Fruit fly (Drosophila melanogaster) whole organism, embryonic: ENCODE data around the gene zen.

ENCODE experiments used
- CG14965 ChIP-seq: fragments of 200-800 bp; sonication (Bioruptor generic); optimal IDR thresholded peaks from 2 replicates; lab custom pipeline; 2016; ENCODE audit warnings: missing biosample characterization, missing genetic modification characterization, borderline replicate concordance
- CG16779 ChIP-seq: fragments of 200-800 bp; sonication (Bioruptor generic); IDR thresholded peaks from 2 replicates; pipeline ENCODE4 v1.3.6; 2022; ENCODE audit warnings: missing biosample characterization, missing genetic modification characterization
- CG18011 ChIP-seq: fragments of 200-800 bp; sonication (Bioruptor generic); optimal IDR thresholded peaks from 2 replicates; lab custom pipeline; 2017; ENCODE audit warnings: missing biosample characterization, missing genetic modification characterization, mild to moderate bottlenecking, moderate library complexity, missing genotype
- CG6272 ChIP-seq: fragments of 200-800 bp; sonication (Bioruptor generic); IDR thresholded peaks from 2 replicates; pipeline ENCODE4 v1.3.6; 2022; ENCODE audit warnings: missing biosample characterization, missing genetic modification characterization
- ato ChIP-seq: fragments of 200-800 bp; sonication (Bioruptor generic); IDR thresholded peaks from 2 replicates; pipeline ENCODE4 v1.3.6; 2022; ENCODE audit warnings: missing biosample characterization, missing genetic modification characterization; ENCODE audit not compliant: partially characterized antibody

dm6 chr3R:6706327-6706726 lies 47.7 kb downstream of the zen start:
- TF ChIP-seq ato (GFP tag; lab: Robert Waterston, UW), result no peak
- TF ChIP-seq CG6272 (GFP tag; lab: Robert Waterston, UW), result no peak
- TF ChIP-seq CG18011 (GFP tag; lab: Kevin White, UChicago), result peak; percentile 86
- no peak for TF ChIP-seq CG14965
- TF ChIP-seq CG16779 (GFP tag; lab: Robert Waterston, UW), result no peak
